Fruit fly (Drosophila melanogaster): ENCODE data around the gene sky.

dm6 chr2L:20937395-20937794, 18.7 kb upstream of the sky start:
- TF ChIP-seq gl (tag; optimal IDR thresholded peaks at IDR 0.05) (no peak), CG34367 (tag; optimal IDR thresholded peaks at IDR 0.05) (no peak), CG9948 (tag; optimal IDR thresholded peaks at IDR 0.05) (no peak), CG32121 (GFP tag; IDR thresholded peaks at IDR 0.05) (no peak), rn (GFP tag; IDR thresholded peaks at IDR 0.05) (no peak), CG14655 (GFP tag; optimal IDR thresholded peaks at IDR 0.05) (no peak), D1 (tag; optimal IDR thresholded peaks at IDR 0.05) (no peak), CG13204 (GFP tag; optimal IDR thresholded peaks at IDR 0.05) (no peak)

Measured in whole organism, pupa.